Fruit fly (Drosophila melanogaster): ENCODE data around the gene CG44227.

Gene CG44227

DNA sequence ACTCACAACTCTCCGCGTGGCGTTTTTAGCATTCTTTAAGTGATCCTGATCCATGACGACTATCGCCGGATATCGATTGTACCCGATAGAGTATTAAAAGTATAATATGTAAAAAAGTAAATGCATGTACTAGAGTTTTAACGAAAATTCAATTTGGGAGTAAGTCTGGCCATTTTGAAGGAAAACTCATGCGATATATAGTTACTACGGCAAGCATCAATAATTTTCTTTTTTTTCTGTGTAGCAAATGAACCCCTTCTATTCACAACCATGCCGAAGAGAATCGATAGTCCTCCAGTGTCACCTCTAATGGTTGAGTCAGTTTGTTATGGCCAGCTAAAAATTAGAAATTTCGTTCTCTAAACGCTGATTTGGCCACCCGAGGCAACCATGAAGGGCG lies 32.2 kb downstream of the CG44227 start, which contains the start of the genes Sys1 and Dhod (continued):
- TF ChIP-seq CG8944 (GFP tag; optimal IDR thresholded peaks at IDR 0.05) (peak; percentile 62), jumu (GFP tag; optimal IDR thresholded peaks at IDR 0.05) (peak; percentile 77), CG11456 (GFP tag; IDR thresholded peaks at IDR 0.05) (peak; percentile 67; the same call in 2 of the 3 replicates), Lpt (GFP tag; optimal IDR thresholded peaks at IDR 0.05) (no peak), CG32532 (GFP tag; IDR thresholded peaks at IDR 0.05) (peak; percentile 76), scrt (GFP tag; optimal IDR thresholded peaks at IDR 0.05) (peak; percentile 26), fru (optimal IDR thresholded peaks at IDR 0.05) (no peak), sr (GFP tag; IDR thresholded peaks at IDR 0.05) (no peak), hth (optimal IDR thresholded peaks at IDR 0.05) (no peak), CG11398 (GFP tag; optimal IDR thresholded peaks at IDR 0.05) (peak; percentile 43), H15 (GFP tag; IDR thresholded peaks at IDR 0.05) (0 out of 3 replicates have a peak, but pooled peaks have one; percentile 37), ATbp (GFP tag; optimal IDR thresholded peaks at IDR 0.05) (no peak), Chrac-16 (GFP tag; optimal IDR thresholded peaks at IDR 0.05) (peak; percentile 51), Ravus (GFP tag; IDR thresholded peaks at IDR 0.05) (no peak), pnt (GFP tag; optimal IDR thresholded peaks at IDR 0.05) (peak; percentile 65), rib (GFP tag; IDR thresholded peaks at IDR 0.05) (no peak), CG9215 (GFP tag; IDR thresholded peaks at IDR 0.05) (peak; percentile 64), dan (GFP tag; IDR thresholded peaks at IDR 0.05) (no peak), Dad (GFP tag; optimal IDR thresholded peaks at IDR 0.05) (peak; percentile 62), Nf-YA (GFP tag; IDR thresholded peaks at IDR 0.05) (peak; percentile 24; the same call in 1 of the 2 replicates), org-1 (GFP tag; optimal IDR thresholded peaks at IDR 0.05) (no peak), gem (tag; optimal IDR thresholded peaks at IDR 0.05) (peak; percentile 75), CG7963 (GFP tag; IDR thresholded peaks at IDR 0.05; ENCODE audit: partially characterized antibody) (peak; percentile 46; the same call in 1 of the 3 replicates), CG33213 (GFP tag; optimal IDR thresholded peaks at IDR 0.05) (peak; percentile 48), Mad (GFP tag; optimal IDR thresholded peaks at IDR 0.05) (peak; percentile 48), dmrt11E (tag; optimal IDR thresholded peaks at IDR 0.05) (peak; percentile 51), amos (GFP tag; IDR thresholded peaks at IDR 0.05; ENCODE audit: partially characterized antibody) (peak; percentile 78), Atf6 (GFP tag; IDR thresholded peaks at IDR 0.05) (peak; percentile 58), zfh1 (GFP tag; IDR thresholded peaks at IDR 0.05) (peak; percentile 69; the same call in 2 of the 3 replicates), bbx (GFP tag; IDR thresholded peaks at IDR 0.05; ENCODE audit: partially characterized antibody) (peak; percentile 72), D (optimal IDR thresholded peaks at IDR 0.05) (no peak), D (GFP tag; optimal IDR thresholded peaks at IDR 0.05) (no peak), CG14965 (GFP tag; optimal IDR thresholded peaks at IDR 0.05; ENCODE audit: borderline replicate concordance) (no peak), usp (GFP tag; optimal IDR thresholded peaks at IDR 0.05) (no peak), salm (tag; optimal IDR thresholded peaks at IDR 0.05) (no peak), CG12219 (GFP tag; optimal IDR thresholded peaks at IDR 0.05) (no peak), Antp (GFP tag; optimal IDR thresholded peaks at IDR 0.05) (peak; percentile 75), chn (GFP tag; optimal IDR thresholded peaks at IDR 0.05) (peak; percentile 56), Ssrp (tag; optimal IDR thresholded peaks at IDR 0.05) (peak; percentile 8), CG7987 (GFP tag; optimal IDR thresholded peaks at IDR 0.05) (peak; percentile 14), Vsx1 (GFP tag; optimal IDR thresholded peaks at IDR 0.05) (no peak), CG10959 (GFP tag; IDR thresholded peaks at IDR 0.05) (no peak), lmd (GFP tag; IDR thresholded peaks at IDR 0.05) (peak; percentile 68), sna (GFP tag; IDR thresholded peaks at IDR 0.05; ENCODE audit: partially characterized antibody) (peak; percentile 72; the same call in 1 of the 2 replicates), Atf3 (GFP tag; optimal IDR thresholded peaks at IDR 0.05) (peak; percentile 60), CG12104 (GFP tag; optimal IDR thresholded peaks at IDR 0.05) (no peak), CG17612 (GFP tag; IDR thresholded peaks at IDR 0.05) (no peak), ranshi (GFP tag; IDR thresholded peaks at IDR 0.05) (0 out of 2 replicates have a peak, but pooled peaks have one; percentile 35), aop (GFP tag; IDR thresholded peaks at IDR 0.05) (no peak), CG16863 (GFP tag; optimal IDR thresholded peaks at IDR 0.05) (peak; percentile 58), CG15601 (tag; optimal IDR thresholded peaks at IDR 0.05) (no peak), Side (GFP tag; optimal IDR thresholded peaks at IDR 0.05) (peak; percentile 34)
